Fruit fly (Drosophila melanogaster) whole organism, embryonic: ENCODE results near the gene CG11085.

Experiments used
- Ada2b ChIP-seq: fragments of 200-800 bp; sonication (Bioruptor generic); IDR thresholded peaks from 2 replicates; pipeline ENCODE4 v1.3.6; 2022; ENCODE audit warnings: missing biosample characterization, missing genetic modification characterization
- Aef1 ChIP-seq: fragments of 200-800 bp; sonication (Bioruptor generic); IDR thresholded peaks from 3 replicates; pipeline ENCODE4 v1.3.6; 2022; ENCODE audit warnings: missing biosample characterization, missing genetic modification characterization
- CG10979 ChIP-seq: fragments of 200-800 bp; sonication (Bioruptor generic); optimal IDR thresholded peaks from 2 replicates; lab custom pipeline; 2018; ENCODE audit warnings: missing biosample characterization, mild to moderate bottlenecking, missing genetic modification characterization, moderate library complexity
- CG11696 ChIP-seq: fragments of 200-800 bp; sonication (Bioruptor generic); IDR thresholded peaks from 2 replicates; pipeline ENCODE4 v1.3.6; 2022; ENCODE audit warnings: missing biosample characterization, missing genetic modification characterization
- CG12219 ChIP-seq: fragments of 200-800 bp; sonication (Bioruptor generic); optimal IDR thresholded peaks from 3 replicates; lab custom pipeline; 2018; ENCODE audit warnings: missing biosample characterization, mild to moderate bottlenecking, missing genetic modification characterization
- CG12391 ChIP-seq: fragments of 200-800 bp; sonication (Bioruptor generic); optimal IDR thresholded peaks from 3 replicates; lab custom pipeline; 2018; ENCODE audit warnings: missing biosample characterization, mild to moderate bottlenecking, missing genetic modification characterization, moderate library complexity
- CG12769 ChIP-seq: fragments of 200-800 bp; sonication (Bioruptor generic); optimal IDR thresholded peaks from 2 replicates; lab custom pipeline; 2019; ENCODE audit warnings: missing biosample characterization, mild to moderate bottlenecking, missing genetic modification characterization, moderate library complexity
- CG13424 ChIP-seq: fragments of 200-800 bp; sonication (Bioruptor generic); optimal IDR thresholded peaks from 2 replicates; lab custom pipeline; 2019; ENCODE audit warnings: missing biosample characterization, mild to moderate bottlenecking, missing genetic modification characterization, moderate library complexity
- CG13775 ChIP-seq: fragments of 200-800 bp; sonication (Bioruptor generic); optimal IDR thresholded peaks from 3 replicates; lab custom pipeline; 2017; ENCODE audit warnings: missing biosample characterization, mild to moderate bottlenecking, missing genetic modification characterization
- CG18599 ChIP-seq: fragments of 200-800 bp; sonication (Bioruptor generic); optimal IDR thresholded peaks from 3 replicates; lab custom pipeline; 2017; ENCODE audit warnings: missing biosample characterization, missing genetic modification characterization, mild to moderate bottlenecking, moderate library complexity, missing genetic modification reagents
- CG2202 ChIP-seq: fragments of 200-800 bp; sonication (Bioruptor generic); optimal IDR thresholded peaks from 2 replicates; lab custom pipeline; 2018; ENCODE audit warnings: missing biosample characterization, mild to moderate bottlenecking, missing genetic modification characterization
- CG31224 ChIP-seq: fragments of 200-800 bp; sonication (Bioruptor generic); IDR thresholded peaks from 2 replicates; pipeline ENCODE4 v1.3.6; 2022; ENCODE audit warnings: missing biosample characterization, missing genetic modification characterization
- CG3163 ChIP-seq: fragments of 200-800 bp; sonication (Bioruptor generic); optimal IDR thresholded peaks from 3 replicates; lab custom pipeline; 2016; ENCODE audit warnings: missing biosample characterization, missing genetic modification characterization
- CG6854 ChIP-seq: fragments of 200-800 bp; sonication (Bioruptor generic); optimal IDR thresholded peaks from 3 replicates; lab custom pipeline; 2017; ENCODE audit warnings: missing biosample characterization, mild to moderate bottlenecking, missing genetic modification characterization
- CG8924 ChIP-seq: fragments of 200-800 bp; optimal IDR thresholded peaks from 3 replicates; lab custom pipeline; 2019; ENCODE audit warnings: missing biosample characterization, mild to moderate bottlenecking, missing genetic modification characterization, moderate library complexity
- CG9437 ChIP-seq: fragments of 200-800 bp; sonication (Bioruptor generic); optimal IDR thresholded peaks from 2 replicates; lab custom pipeline; 2018; ENCODE audit warnings: missing biosample characterization, mild to moderate bottlenecking, missing genetic modification characterization
- CG9609 ChIP-seq: fragments of 200-800 bp; sonication (Bioruptor generic); optimal IDR thresholded peaks from 3 replicates; lab custom pipeline; 2016; ENCODE audit warnings: missing biosample characterization, missing genetic modification characterization
- D ChIP-seq, 2 experiments: fragments of 200-800 bp in 1 of 2; fragments of >200 bp in 1 of 2; sonication (Bioruptor generic) in 1 of 2; optimal IDR thresholded peaks; 2 replicates in 1 of 2; 3 replicates in 1 of 2; lab custom pipeline; 2017; ENCODE audit warnings: mild to moderate bottlenecking in 1 of 2, missing biosample characterization in 1 of 2, missing genetic modification characterization in 1 of 2, missing genetic modification reagents in 1 of 2
- GATAe ChIP-seq: fragments of 200-800 bp; sonication (Bioruptor generic); conservative IDR thresholded peaks from 2 replicates; pipeline ENCODE4 v1.3.6; 2022; ENCODE audit warnings: missing biosample characterization, missing genetic modification characterization
- Jarid2 ChIP-seq: fragments of 200-800 bp; sonication (Bioruptor generic); optimal IDR thresholded peaks from 3 replicates; lab custom pipeline; 2017; ENCODE audit warnings: mild to moderate bottlenecking, missing biosample characterization, missing genetic modification reagents, missing genetic modification characterization
- Lpt ChIP-seq: fragments of >200 bp; optimal IDR thresholded peaks from 2 replicates; lab custom pipeline; 2018; ENCODE audit warnings: missing biosample characterization, missing genetic modification characterization
- MTF-1 ChIP-seq: fragments of 200-800 bp; sonication (Bioruptor generic); optimal IDR thresholded peaks from 2 replicates; lab custom pipeline; 2018; ENCODE audit warnings: missing biosample characterization, mild to moderate bottlenecking, missing genetic modification characterization, borderline replicate concordance
- Pdp1 ChIP-seq, 2 experiments: fragments of 200-800 bp; sonication (Bioruptor generic); optimal IDR thresholded peaks; 3 replicates each; lab custom pipeline; 2016; ENCODE audit warnings: missing biosample characterization in 2 of 2, missing genetic modification characterization in 2 of 2, mild to moderate bottlenecking in 1 of 2, moderate library complexity in 1 of 2
- Sry-β ChIP-seq: fragments of 200-800 bp; sonication (Bioruptor generic); optimal IDR thresholded peaks from 2 replicates; lab custom pipeline; 2018; ENCODE audit warnings: missing biosample characterization, mild to moderate bottlenecking, missing genetic modification characterization, moderate library complexity
- bigmax ChIP-seq: fragments of 200-800 bp; sonication (Bioruptor generic); optimal IDR thresholded peaks from 2 replicates; lab custom pipeline; 2018; ENCODE audit warnings: missing biosample characterization, mild to moderate bottlenecking, missing genetic modification characterization
- ewg ChIP-seq: fragments of 200-800 bp; sonication (Bioruptor generic); optimal IDR thresholded peaks from 3 replicates; lab custom pipeline; 2017; ENCODE audit warnings: mild to moderate bottlenecking, missing biosample characterization, missing genetic modification reagents, missing genetic modification characterization
- gfzf ChIP-seq: fragments of 200-800 bp; sonication (Bioruptor generic); optimal IDR thresholded peaks from 2 replicates; lab custom pipeline; 2016; ENCODE audit warnings: missing biosample characterization, mild to moderate bottlenecking, missing genetic modification characterization, moderate library complexity
- gsb-n ChIP-seq: fragments of 200-800 bp; sonication (Bioruptor generic); optimal IDR thresholded peaks from 3 replicates; lab custom pipeline; 2018; ENCODE audit warnings: missing biosample characterization, mild to moderate bottlenecking, missing genetic modification characterization
- h ChIP-seq: fragments of >200 bp; optimal IDR thresholded peaks from 2 replicates; lab custom pipeline; 2017
- hkb ChIP-seq, 2 experiments: fragments of 200-800 bp in 1 of 2; fragments of >200 bp in 1 of 2; sonication (Bioruptor generic) in 1 of 2; IDR thresholded peaks in 1 of 2; optimal IDR thresholded peaks in 1 of 2; 2 replicates each; pipeline versions ENCODE4 v1.3.6 to Lab custom; 2017 to 2022; ENCODE audit warnings: missing biosample characterization in 1 of 2, missing genetic modification characterization in 1 of 2
- kah ChIP-seq: fragments of 200-800 bp; sonication (Bioruptor generic); optimal IDR thresholded peaks from 2 replicates; lab custom pipeline; 2018; ENCODE audit warnings: missing biosample characterization, mild to moderate bottlenecking, missing genetic modification characterization
- ken ChIP-seq: fragments of 200-800 bp; sonication (Bioruptor generic); IDR thresholded peaks from 3 replicates; pipeline ENCODE4 v1.3.6; 2022; ENCODE audit warnings: missing biosample characterization, missing genetic modification characterization
- mld ChIP-seq: fragments of 200-800 bp; sonication (Bioruptor generic); IDR thresholded peaks from 3 replicates; pipeline ENCODE4 v1.3.6; 2022; ENCODE audit warnings: missing biosample characterization, missing genetic modification characterization; ENCODE audit not compliant: partially characterized antibody
- org-1 ChIP-seq: fragments of 200-800 bp; sonication (Bioruptor generic); optimal IDR thresholded peaks from 2 replicates; lab custom pipeline; 2017; ENCODE audit warnings: missing biosample characterization, missing genetic modification characterization
- p53 ChIP-seq: fragments of 200-800 bp; sonication (Bioruptor generic); optimal IDR thresholded peaks from 2 replicates; lab custom pipeline; 2016; ENCODE audit warnings: missing biosample characterization, missing genetic modification characterization
- peb ChIP-seq: fragments of 200-800 bp; sonication (Bioruptor generic); IDR thresholded peaks from 2 replicates; pipeline ENCODE4 v1.3.6; 2022; ENCODE audit warnings: missing biosample characterization, missing genetic modification characterization
- prd ChIP-seq, 3 experiments: fragments of >200 bp in 2 of 3; fragments of 200-800 bp in 1 of 3; sonication (Bioruptor generic) in 1 of 3; optimal IDR thresholded peaks in 2 of 3; IDR thresholded peaks in 1 of 3; 2 replicates in 2 of 3; 3 replicates in 1 of 3; pipeline versions ENCODE4 v1.3.6 to Lab custom; 2017 to 2022; ENCODE audit warnings: missing biosample characterization in 1 of 3, missing genetic modification characterization in 1 of 3
- psq ChIP-seq: fragments of 200-800 bp; sonication (Bioruptor generic); optimal IDR thresholded peaks from 2 replicates; lab custom pipeline; 2017; ENCODE audit warnings: missing biosample characterization, missing genetic modification characterization
- rib ChIP-seq: fragments of 200-800 bp; sonication (Bioruptor generic); IDR thresholded peaks from 2 replicates; pipeline ENCODE4 v1.3.6; 2022; ENCODE audit warnings: missing biosample characterization, missing genetic modification characterization
- schlank ChIP-seq: fragments of 200-800 bp; sonication (Bioruptor generic); optimal IDR thresholded peaks from 2 replicates; lab custom pipeline; 2018; ENCODE audit warnings: missing biosample characterization, mild to moderate bottlenecking, missing genetic modification characterization
- shn ChIP-seq: fragments of 200-800 bp; sonication (Bioruptor generic); optimal IDR thresholded peaks from 3 replicates; lab custom pipeline; 2016; ENCODE audit warnings: missing biosample characterization, missing genetic modification characterization
- sima ChIP-seq: fragments of 200-800 bp; sonication (Bioruptor generic); optimal IDR thresholded peaks from 2 replicates; lab custom pipeline; 2016; ENCODE audit warnings: missing biosample characterization, missing genetic modification characterization
- sna ChIP-seq: fragments of 200-800 bp; sonication (Bioruptor generic); IDR thresholded peaks from 2 replicates; pipeline ENCODE4 v1.3.6; 2022; ENCODE audit warnings: missing biosample characterization, missing genetic modification characterization; ENCODE audit not compliant: partially characterized antibody
- tgo ChIP-seq: fragments of 200-800 bp; sonication (Bioruptor generic); IDR thresholded peaks from 3 replicates; pipeline ENCODE4 v1.3.6; 2022; ENCODE audit warnings: missing biosample characterization, missing genetic modification characterization
- trh ChIP-seq: fragments of 200-800 bp; sonication (Bioruptor generic); optimal IDR thresholded peaks from 2 replicates; lab custom pipeline; 2016; ENCODE audit warnings: missing biosample characterization, missing genetic modification characterization
- z ChIP-seq: fragments of 200-800 bp; sonication (Bioruptor generic); IDR thresholded peaks from 3 replicates; pipeline ENCODE4 v1.3.6; 2022; ENCODE audit warnings: missing biosample characterization, missing genetic modification characterization

The CG11085 gene

dm6 chrX:12582984-12583869 is 32.9 kb upstream of the CG11085 start, which contains the start of gene Pits (continued):
- TF ChIP-seq bigmax (GFP tag; lab: Kevin White, UChicago) (peak; percentile 52), Jarid2 (GFP tag; lab: Kevin White, UChicago) (peak; percentile 96), CG9437 (GFP tag; lab: Kevin White, UChicago) (peak; percentile 24), Lpt (GFP tag; lab: Kevin White, UChicago) (no peak), Ada2b (GFP tag; lab: Robert Waterston, UW) (0 out of 2 replicates have a peak, but pooled peaks have one; percentile 9), CG6854 (GFP tag; lab: Kevin White, UChicago) (peak; percentile 55), D (optimal IDR thresholded peaks at IDR 0.05; lab: Kevin White, UChicago) (no peak), D (GFP tag; optimal IDR thresholded peaks at IDR 0.05; lab: Kevin White, UChicago) (no peak), CG12769 (peak; percentile 89), CG13424 (tag; lab: Kevin White, UChicago) (peak; percentile 38), trh (GFP tag; lab: Kevin White, UChicago) (no peak), prd (optimal IDR thresholded peaks at IDR 0.05; lab: Kevin White, UChicago) (no peak), prd (GFP tag; IDR thresholded peaks at IDR 0.05; lab: Robert Waterston, UW) (peak; percentile 59), CG13775 (GFP tag; lab: Kevin White, UChicago) (peak; percentile 34), CG18599 (GFP tag; lab: Kevin White, UChicago) (peak; percentile 59), z (no peak), CG12391 (tag; lab: Kevin White, UChicago) (peak; percentile 55), shn (GFP tag; lab: Kevin White, UChicago) (peak; percentile 40), sima (GFP tag; lab: Kevin White, UChicago) (no peak), hkb (optimal IDR thresholded peaks at IDR 0.05; lab: Kevin White, UChicago) (no peak), hkb (GFP tag; IDR thresholded peaks at IDR 0.05; lab: Robert Waterston, UW) (peak; percentile 46), mld (0 out of 3 replicates have a peak, but pooled peaks have one; percentile 43), sna (no peak), Pdp1 (GFP tag; optimal IDR thresholded peaks at IDR 0.05; lab: Kevin White, UChicago) (peak; percentile 26 to 70), CG12219 (GFP tag; lab: Kevin White, UChicago) (peak; percentile 42), CG9609 (GFP tag; lab: Kevin White, UChicago) (no peak), kah (GFP tag; lab: Kevin White, UChicago) (peak; percentile 6), CG10979 (tag; lab: Kevin White, UChicago) (peak; percentile 17), tgo (GFP tag; lab: Robert Waterston, UW) (peak; percentile 41; the same call in 2 of the 3 replicates), h (lab: Kevin White, UChicago) (no peak), psq (GFP tag; lab: Kevin White, UChicago) (peak; percentile 37), gsb-n (peak; percentile 16), Aef1 (no peak; the same call in 2 of the 3 replicates), peb (GFP tag; lab: Robert Waterston, UW) (0 out of 2 replicates have a peak, but pooled peaks have one; percentile 16), CG3163 (GFP tag; lab: Kevin White, UChicago) (peak; percentile 61), org-1 (GFP tag; lab: Kevin White, UChicago) (no peak), ken (GFP tag; lab: Robert Waterston, UW) (peak; percentile 9; the same call in 2 of the 3 replicates), schlank (tag; lab: Kevin White, UChicago) (no peak), ewg (GFP tag; lab: Kevin White, UChicago) (peak; percentile 87), rib (peak; percentile 69; the same call in 1 of the 2 replicates), gfzf (GFP tag; lab: Kevin White, UChicago) (peak; percentile 99), MTF-1 (peak; percentile 80), CG11696 (GFP tag; lab: Robert Waterston, UW) (0 out of 2 replicates have a peak, but pooled peaks have one; percentile 10), CG8924 (tag; lab: Kevin White, UChicago) (peak; percentile 74), GATAe (no peak; the same call in 1 of the 2 replicates), CG2202 (tag; lab: Kevin White, UChicago) (no peak), p53 (GFP tag; lab: Kevin White, UChicago) (peak; percentile 76), CG31224 (GFP tag; lab: Robert Waterston, UW) (no peak), Sry-β (no peak)
